Fruit fly (Drosophila melanogaster): ENCODE results near the gene Phlpp.

DNA sequence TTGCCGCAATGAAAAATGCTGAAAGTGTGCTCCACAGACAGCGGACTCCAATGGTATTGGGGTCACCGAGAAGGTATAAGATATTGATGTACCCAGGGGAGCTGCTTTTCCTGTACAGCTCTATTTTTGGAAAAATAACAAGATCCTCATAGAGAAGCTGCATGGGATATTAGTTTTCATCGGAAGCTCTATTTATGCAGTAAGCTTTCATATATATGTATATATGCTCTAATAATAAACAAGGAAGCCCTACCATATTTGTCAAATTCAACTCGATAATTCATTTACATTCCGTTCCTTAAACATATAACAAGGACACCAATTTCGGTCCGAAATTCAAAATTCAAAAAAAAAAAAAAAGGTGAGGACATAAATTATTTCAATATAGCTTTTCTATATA is 42.8 kb downstream of the Phlpp start, which contains the start of the genes CG17344 and CG43731:
- TF ChIP-seq CrebA (GFP tag; optimal IDR thresholded peaks at IDR 0.05; ENCODE audit: borderline replicate concordance) (no peak), tai (GFP tag; optimal IDR thresholded peaks at IDR 0.05) (no peak), pan (optimal IDR thresholded peaks at IDR 0.05) (no peak), GATAd (GFP tag; optimal IDR thresholded peaks at IDR 0.05) (no peak), CG32264 (GFP tag; optimal IDR thresholded peaks at IDR 0.05) (no peak), dmrt93B (GFP tag; optimal IDR thresholded peaks at IDR 0.05) (no peak), woc (GFP tag; optimal IDR thresholded peaks at IDR 0.05) (no peak), br (GFP tag; optimal IDR thresholded peaks at IDR 0.05) (no peak), OdsH (GFP tag; optimal IDR thresholded peaks at IDR 0.05) (no peak), h (GFP tag; optimal IDR thresholded peaks at IDR 0.05) (no peak)
